Worm (Caenorhabditis elegans) whole organism, L4 larva: Measurements from ENCODE around the gene T04H1.5.

Experiments used
- D1046.2 ChIP-seq: fragments of 200-800 bp; sonication (Bioruptor generic); IDR thresholded peaks from 2 replicates; pipeline ENCODE4 v1.3.6; 2022; ENCODE audit warnings: missing genetic modification characterization, missing compliant biosample characterization
- F37D6.2 ChIP-seq: sonication (generic microtip); optimal IDR thresholded peaks from 2 replicates; lab custom pipeline; 2016; ENCODE audit warnings: mild to moderate bottlenecking, missing genetic modification characterization, missing compliant biosample characterization
- R02D3.7 ChIP-seq: fragments of 150-350 bp; sonication (generic microtip); optimal IDR thresholded peaks from 3 replicates; lab custom pipeline; 2014; ENCODE audit warnings: missing biosample characterization, missing genetic modification characterization
- T26A8.4 ChIP-seq: fragments of 200-800 bp; sonication (Bioruptor generic); IDR thresholded peaks from 2 replicates; pipeline ENCODE4 v1.3.6; 2022; ENCODE audit warnings: missing genetic modification characterization, missing compliant biosample characterization
- ZK546.5 ChIP-seq, 2 experiments: sonication (generic microtip); optimal IDR thresholded peaks; 2 replicates each; lab custom pipeline; 2017; ENCODE audit warnings: missing biosample characterization in 2 of 2, missing genetic modification characterization in 2 of 2
- aly-2 ChIP-seq: sonication (generic microtip); optimal IDR thresholded peaks from 2 replicates; lab custom pipeline; 2018; ENCODE audit warnings: missing biosample characterization, missing genetic modification characterization
- ceh-20 ChIP-seq: fragments of 200-800 bp; sonication (Bioruptor generic); IDR thresholded peaks from 2 replicates; pipeline ENCODE4 v1.3.6; 2022; ENCODE audit warnings: missing genetic modification reagents, missing genetic modification characterization, missing compliant biosample characterization
- ceh-44 ChIP-seq: fragments of 200-800 bp; sonication (Bioruptor generic); IDR thresholded peaks from 2 replicates; pipeline ENCODE4 v1.3.6; 2022; ENCODE audit warnings: missing genetic modification reagents, missing genetic modification characterization, missing compliant biosample characterization
- ces-1 ChIP-seq: fragments of 150-350 bp; sonication (generic microtip); optimal IDR thresholded peaks from 4 replicates; lab custom pipeline; 2014; ENCODE audit warnings: missing biosample characterization, missing genetic modification reagents, missing genetic modification characterization
- daf-19 ChIP-seq: fragments of 200-800 bp; sonication (Bioruptor generic); conservative IDR thresholded peaks from 2 replicates; pipeline ENCODE4 v1.3.6; 2022; ENCODE audit warnings: missing genetic modification characterization, missing compliant biosample characterization
- dmd-6 ChIP-seq: fragments of 200-800 bp; sonication (Bioruptor generic); IDR thresholded peaks from 2 replicates; pipeline ENCODE4 v1.3.6; 2022; ENCODE audit warnings: missing genetic modification reagents, missing genetic modification characterization, missing compliant biosample characterization
- dmd-9 ChIP-seq: fragments of 200-800 bp; sonication (Bioruptor generic); IDR thresholded peaks from 2 replicates; pipeline ENCODE4 v1.3.6; 2022; ENCODE audit warnings: missing genetic modification reagents, missing genetic modification characterization, missing compliant biosample characterization
- dpl-1 ChIP-seq: fragments of 150-350 bp; optimal IDR thresholded peaks from 2 replicates; lab custom pipeline; 2014; ENCODE audit warnings: missing biosample characterization, missing genetic modification reagents, missing genetic modification characterization
- egl-43 ChIP-seq: fragments of 200-800 bp; sonication (Bioruptor generic); IDR thresholded peaks from 2 replicates; pipeline ENCODE4 v1.3.6; 2022; ENCODE audit warnings: missing genetic modification reagents, missing genetic modification characterization, missing compliant biosample characterization
- fos-1 ChIP-seq: fragments of 150-350 bp; optimal IDR thresholded peaks from 2 replicates; lab custom pipeline; 2014; ENCODE audit warnings: missing biosample characterization, missing genetic modification characterization
- gei-8 ChIP-seq: fragments of 200-800 bp; sonication (Bioruptor generic); optimal IDR thresholded peaks from 2 replicates; lab custom pipeline; 2018; ENCODE audit warnings: mild to moderate bottlenecking, missing genetic modification characterization, missing compliant biosample characterization
- hlh-11 ChIP-seq: fragments of 200-800 bp; sonication (Bioruptor generic); optimal IDR thresholded peaks from 2 replicates; lab custom pipeline; 2018; ENCODE audit warnings: mild to moderate bottlenecking, missing genetic modification characterization, missing compliant biosample characterization
- hmg-1.1 ChIP-seq: fragments of 200-800 bp; sonication (Bioruptor generic); IDR thresholded peaks from 2 replicates; pipeline ENCODE4 v1.3.6; 2022; ENCODE audit warnings: missing genetic modification reagents, missing genetic modification characterization, missing compliant biosample characterization
- lin-1 ChIP-seq: fragments of 200-800 bp; sonication (Bioruptor generic); IDR thresholded peaks from 2 replicates; pipeline ENCODE4 v1.3.6; 2022; ENCODE audit warnings: missing genetic modification reagents, missing genetic modification characterization, missing compliant biosample characterization
- lin-29 ChIP-seq: fragments of 200-800 bp; sonication (Bioruptor generic); IDR thresholded peaks from 2 replicates; pipeline ENCODE4 v1.3.6; 2022; ENCODE audit warnings: missing genetic modification reagents, missing genetic modification characterization, missing compliant biosample characterization
- lin-39 ChIP-seq: fragments of 150-350 bp; optimal IDR thresholded peaks from 2 replicates; lab custom pipeline; 2014; ENCODE audit warnings: missing biosample characterization, missing genetic modification reagents, missing genetic modification characterization
- madf-5 ChIP-seq, 2 experiments: fragments of 200-800 bp; sonication (Bioruptor generic); IDR thresholded peaks; 2 replicates each; pipeline ENCODE4 v1.3.6; 2022; ENCODE audit warnings: missing compliant biosample characterization in 2 of 2, missing genetic modification characterization in 2 of 2
- madf-9 ChIP-seq: fragments of 200-800 bp; sonication (Bioruptor generic); conservative IDR thresholded peaks from 2 replicates; pipeline ENCODE4 v1.3.6; 2022; ENCODE audit warnings: missing genetic modification reagents, missing genetic modification characterization, missing compliant biosample characterization
- mdl-1 ChIP-seq, 2 experiments: fragments of 150-350 bp in 1 of 2; sonication (generic microtip) in 1 of 2; optimal IDR thresholded peaks; 2 replicates each; lab custom pipeline; 2014 to 2017; ENCODE audit warnings: missing biosample characterization in 2 of 2, missing genetic modification characterization in 2 of 2
- mxl-3 ChIP-seq: fragments of 200-800 bp; sonication (Bioruptor generic); optimal IDR thresholded peaks from 2 replicates; lab custom pipeline; 2018; ENCODE audit warnings: mild to moderate bottlenecking, missing genetic modification characterization, missing compliant biosample characterization
- nhr-102 ChIP-seq: sonication (generic microtip); optimal IDR thresholded peaks from 2 replicates; lab custom pipeline; 2016; ENCODE audit warnings: mild to moderate bottlenecking, missing genetic modification characterization, moderate library complexity, missing compliant biosample characterization
- nhr-237 ChIP-seq: sonication (generic microtip); optimal IDR thresholded peaks from 2 replicates; lab custom pipeline; 2017; ENCODE audit warnings: missing biosample characterization, missing genetic modification characterization
- nhr-28 ChIP-seq: fragments of 150-350 bp; optimal IDR thresholded peaks from 2 replicates; lab custom pipeline; 2014; ENCODE audit warnings: missing biosample characterization, missing genetic modification characterization
- saeg-2 ChIP-seq: fragments of 200-800 bp; sonication (Bioruptor generic); IDR thresholded peaks from 2 replicates; pipeline ENCODE4 v1.3.6; 2022; ENCODE audit warnings: missing genetic modification reagents, missing genetic modification characterization, missing compliant biosample characterization
- spr-3 ChIP-seq: fragments of 200-800 bp; sonication (Bioruptor generic); optimal IDR thresholded peaks from 2 replicates; lab custom pipeline; 2018; ENCODE audit warnings: mild to moderate bottlenecking, missing genetic modification characterization, missing compliant biosample characterization
- tra-1 ChIP-seq: fragments of 200-800 bp; sonication (Bioruptor generic); IDR thresholded peaks from 2 replicates; pipeline ENCODE4 v1.3.6; 2022; ENCODE audit warnings: missing genetic modification reagents, missing genetic modification characterization, missing compliant biosample characterization
- unc-39 ChIP-seq: sonication (generic microtip); optimal IDR thresholded peaks from 2 replicates; lab custom pipeline; 2017; ENCODE audit warnings: missing biosample characterization, missing genetic modification characterization
- unc-62 ChIP-seq, 3 experiments: fragments of 150-350 bp in 1 of 3; sonication (generic microtip); optimal IDR thresholded peaks in 2 of 3; peaks in 1 of 3; 1 replicate in 1 of 3; 2 replicates in 2 of 3; lab custom pipeline; 2014 to 2017; ENCODE audit warnings: missing biosample characterization in 3 of 3, missing genetic modification characterization in 3 of 3, missing genetic modification reagents in 3 of 3, missing genotype in 1 of 3
- vab-7 ChIP-seq: fragments of 200-800 bp; sonication (Bioruptor generic); IDR thresholded peaks from 2 replicates; pipeline ENCODE4 v1.3.6; 2022; ENCODE audit warnings: missing genetic modification reagents, missing genetic modification characterization, missing compliant biosample characterization
- zfp-2 ChIP-seq: sonication (generic microtip); optimal IDR thresholded peaks from 2 replicates; lab custom pipeline; 2016; ENCODE audit warnings: mild to moderate bottlenecking, missing genetic modification characterization, missing compliant biosample characterization
- zip-11 ChIP-seq: fragments of 200-800 bp; sonication (Bioruptor generic); IDR thresholded peaks from 2 replicates; pipeline ENCODE4 v1.3.6; 2022; ENCODE audit warnings: missing genetic modification characterization, missing compliant biosample characterization

T04H1.5 gene

ce11 chrV:12291587-12291986 lies 40.4 kb downstream of the T04H1.5 start, which contains the start of the genes srpa-68 and srh-16 (continued):
- TF ChIP-seq vab-7 (GFP tag; lab: Robert Waterston, UW) (no peak), F37D6.2 (peak; percentile 71), egl-43 (GFP tag; lab: Robert Waterston, UW) (0 out of 2 replicates have a peak, but pooled peaks have one; percentile 53), zfp-2 (tag; lab: Kevin White, UChicago) (no peak), spr-3 (GFP tag; lab: Kevin White, UChicago) (peak; percentile 17), nhr-102 (tag; lab: Kevin White, UChicago) (peak; percentile 93), lin-39 (tag; lab: Kevin White, UChicago) (no peak), gei-8 (GFP tag; lab: Kevin White, UChicago) (no peak), ZK546.5 (tag; optimal IDR thresholded peaks at IDR 0.05; lab: Kevin White, UChicago) (no peak)

ce11 chrV:12294091-12294490 lies 43.0 kb downstream of the T04H1.5 start:
- peak; percentile 34; the same call in 1 of the 2 replicates for TF ChIP-seq ceh-20 (GFP tag; lab: Robert Waterston, UW)
- TF ChIP-seq unc-62 (GFP tag; optimal IDR thresholded peaks at IDR 0.05 in 1 of 2; lab: Kevin White, UChicago), result peak in 1 of 2 experiments; percentile 79
- no peak for TF ChIP-seq unc-62 (tag; optimal IDR thresholded peaks at IDR 0.05; lab: Kevin White, UChicago)
- peak; percentile 32 for TF ChIP-seq nhr-28 (tag; lab: Kevin White, UChicago)
- TF ChIP-seq tra-1 (GFP tag; lab: Robert Waterston, UW), result 0 out of 2 replicates have a peak, but pooled peaks have one; percentile 26
- TF ChIP-seq aly-2 (tag; lab: Kevin White, UChicago), result no peak
- TF ChIP-seq, all 104 proteins: peak for 4

- TF ChIP-seq unc-39 (no peak), nhr-28 (tag; lab: Kevin White, UChicago) (peak; percentile 44), hlh-11 (tag; lab: Kevin White, UChicago) (peak; percentile 8), T26A8.4 (GFP tag; lab: Robert Waterston, UW) (no peak), mdl-1 (tag; optimal IDR thresholded peaks at IDR 0.05; lab: Kevin White, UChicago) (peak in 1 of 2 experiments; percentile 39), mxl-3 (GFP tag; lab: Kevin White, UChicago) (peak; percentile 47), ceh-20 (GFP tag; lab: Robert Waterston, UW) (no peak), dmd-6 (GFP tag; lab: Robert Waterston, UW) (no peak), unc-62 (GFP tag; optimal IDR thresholded peaks at IDR 0.05 in 1 of 2; lab: Kevin White, UChicago) (peak in 1 of 2 experiments; percentile 93), unc-62 (tag; optimal IDR thresholded peaks at IDR 0.05; lab: Kevin White, UChicago) (no peak), daf-19 (no peak), R02D3.7 (tag; lab: Kevin White, UChicago) (no peak)
Measured at ce11 chrV:12295015-12295414, 43.9 kb downstream of the T04H1.5 start.

DNA sequence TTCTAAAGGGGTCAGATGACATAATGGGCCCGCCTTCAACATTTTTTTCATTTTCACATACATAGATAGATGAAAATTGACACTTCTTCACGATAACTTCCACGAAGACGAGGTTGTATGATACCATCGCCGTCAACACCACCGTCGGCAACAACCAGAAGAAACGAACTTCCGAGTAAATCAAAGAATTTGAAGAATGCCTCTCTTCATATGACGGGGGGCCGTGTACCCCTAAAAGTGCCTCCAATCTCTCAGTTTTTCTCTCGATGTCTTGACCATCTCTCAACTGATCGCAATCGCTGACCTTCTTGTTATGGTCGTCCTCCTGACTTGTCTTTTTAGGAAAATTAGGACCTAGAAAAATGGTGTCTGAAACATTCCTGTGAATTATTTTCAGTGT lies 44.4 kb downstream of the T04H1.5 start:
- no peak for TF ChIP-seq D1046.2
- no peak for TF ChIP-seq dpl-1 (GFP tag; lab: Kevin White, UChicago)
- TF ChIP-seq nhr-237 (tag; lab: Kevin White, UChicago), result no peak
- no peak for TF ChIP-seq lin-1 (GFP tag; lab: Robert Waterston, UW)
- TF ChIP-seq hmg-1.1 (GFP tag; lab: Robert Waterston, UW), result no peak
- TF ChIP-seq tra-1 (GFP tag; lab: Robert Waterston, UW), result no peak
- TF ChIP-seq egl-43 (GFP tag; lab: Robert Waterston, UW), result no peak
- no peak for TF ChIP-seq R02D3.7 (tag; lab: Kevin White, UChicago)
- TF ChIP-seq ces-1 (GFP tag; lab: Kevin White, UChicago), result no peak
- TF ChIP-seq vab-7 (GFP tag; lab: Robert Waterston, UW), result no peak
- TF ChIP-seq zip-11, result no peak
- TF ChIP-seq ceh-44 (GFP tag; lab: Robert Waterston, UW), result no peak
- no peak for TF ChIP-seq lin-29
- no peak for TF ChIP-seq madf-5 (GFP tag; IDR thresholded peaks at IDR 0.05; lab: Robert Waterston, UW)
- TF ChIP-seq dmd-9 (GFP tag; lab: Robert Waterston, UW), result no peak
- TF ChIP-seq nhr-102 (tag; lab: Kevin White, UChicago), result no peak
- no peak for TF ChIP-seq saeg-2 (GFP tag; lab: Robert Waterston, UW)
- TF ChIP-seq madf-9 (GFP tag; lab: Robert Waterston, UW), result no peak
- no peak for TF ChIP-seq fos-1 (tag; lab: Kevin White, UChicago)
